Worm (Caenorhabditis elegans): ENCODE data around the gene K07C11.8.

ce11 chrV:8263466-8263865, 45.8 kb upstream of the K07C11.8 start, which contains the start of gene C16D9.8:
- TF ChIP-seq him-1 (tag; optimal IDR thresholded peaks at IDR 0.05): no peak
- no peak for TF ChIP-seq dao-5 (tag; optimal IDR thresholded peaks at IDR 0.05)

All from whole organism, L4/young adult.